Fruit fly (Drosophila melanogaster): Measurements from ENCODE around the gene CG10175.

CG10175 gene

dm6 chr3R:23556843-23557242 lies 26.1 kb upstream of the CG10175 start, which contains the start of gene CG10164:
Gene CG10164, minus strand, starts transcription at chr3R:23556943.
- no peak for TF ChIP-seq Ets97D (GFP tag; optimal IDR thresholded peaks at IDR 0.05)
- TF ChIP-seq z (GFP tag; IDR thresholded peaks at IDR 0.05) = no peak
- TF ChIP-seq Hr51 (GFP tag; optimal IDR thresholded peaks at IDR 0.05) = no peak
- TF ChIP-seq Nf-YC (tag; optimal IDR thresholded peaks at IDR 0.05) = no peak
- TF ChIP-seq CG1832 (GFP tag; optimal IDR thresholded peaks at IDR 0.05) = no peak
- no peak for TF ChIP-seq esg (GFP tag; conservative IDR thresholded peaks at IDR 0.05)
- TF ChIP-seq NC2α (GFP tag; optimal IDR thresholded peaks at IDR 0.05) = no peak
- no peak for TF ChIP-seq CG32767 (GFP tag; IDR thresholded peaks at IDR 0.05)
- no peak for TF ChIP-seq h (optimal IDR thresholded peaks at IDR 0.05)

dm6 chr3R:23538719-23539145 lies 7.9 kb upstream of the CG10175 start, which contains the start of gene Ugt303B2:
Gene Ugt303B2, minus strand, starts transcription at chr3R:23538908.
- TF ChIP-seq dysf (GFP tag; IDR thresholded peaks at IDR 0.05) (no peak), exex (tag; optimal IDR thresholded peaks at IDR 0.05) (peak; percentile 51), Myb (GFP tag; optimal IDR thresholded peaks at IDR 0.05) (no peak), stc (GFP tag; IDR thresholded peaks at IDR 0.05) (no peak), Six4 (GFP tag; optimal IDR thresholded peaks at IDR 0.05) (no peak), Pdp1 (GFP tag; optimal IDR thresholded peaks at IDR 0.05) (no peak), CG3163 (GFP tag; optimal IDR thresholded peaks at IDR 0.05) (no peak), slbo (GFP tag; IDR thresholded peaks at IDR 0.05) (no peak; the same call in 1 of the 2 replicates), CG11247 (GFP tag; IDR thresholded peaks at IDR 0.05) (no peak), CG9817 (tag; optimal IDR thresholded peaks at IDR 0.05) (peak; percentile 12), E2f2 (GFP tag; IDR thresholded peaks at IDR 0.05) (peak; percentile 78), Dip3 (GFP tag; optimal IDR thresholded peaks at IDR 0.05) (no peak), Dip2 (GFP tag; IDR thresholded peaks at IDR 0.05) (no peak), bab2 (GFP tag; optimal IDR thresholded peaks at IDR 0.05) (no peak), p53 (GFP tag; optimal IDR thresholded peaks at IDR 0.05) (no peak), CTCF (GFP tag; optimal IDR thresholded peaks at IDR 0.05) (peak; percentile 92), ci (GFP tag; IDR thresholded peaks at IDR 0.05) (0 out of 3 replicates have a peak, but pooled peaks have one; percentile 21), CG43689 (GFP tag; IDR thresholded peaks at IDR 0.05) (no peak), PHDP (tag; optimal IDR thresholded peaks at IDR 0.05) (no peak), Hr51 (GFP tag; optimal IDR thresholded peaks at IDR 0.05) (peak in 1 of 2 experiments; percentile 14), gt (GFP tag; IDR thresholded peaks at IDR 0.05) (no peak), gsb-n (tag; optimal IDR thresholded peaks at IDR 0.05) (no peak), emc (GFP tag; optimal IDR thresholded peaks at IDR 0.05) (no peak), Side (GFP tag; optimal IDR thresholded peaks at IDR 0.05) (peak; percentile 9), Ets97D (GFP tag; optimal IDR thresholded peaks at IDR 0.05) (no peak), chif (GFP tag; optimal IDR thresholded peaks at IDR 0.05) (no peak), ems (GFP tag; optimal IDR thresholded peaks at IDR 0.05) (no peak), CG2678 (tag; optimal IDR thresholded peaks at IDR 0.05) (no peak), wek (GFP tag; optimal IDR thresholded peaks at IDR 0.05) (peak; percentile 95), CG14667 (GFP tag; IDR thresholded peaks at IDR 0.05) (no peak), Mad (GFP tag; optimal IDR thresholded peaks at IDR 0.05) (no peak), sens (GFP tag) (peak; percentile 50), ewg (GFP tag; optimal IDR thresholded peaks at IDR 0.05) (peak; percentile 100), Hmr (GFP tag; optimal IDR thresholded peaks at IDR 0.05) (peak; percentile 17), CG2129 (GFP tag; IDR thresholded peaks at IDR 0.05; ENCODE audit: partially characterized antibody) (no peak), pnt (GFP tag; optimal IDR thresholded peaks at IDR 0.05) (no peak), CG10321 (GFP tag; IDR thresholded peaks at IDR 0.05) (peak; percentile 89), CG8944 (GFP tag; optimal IDR thresholded peaks at IDR 0.05) (no peak), CG7839 (tag; optimal IDR thresholded peaks at IDR 0.05) (no peak), grn (GFP tag; optimal IDR thresholded peaks at IDR 0.05) (peak; percentile 71), CG34376 (GFP tag; optimal IDR thresholded peaks at IDR 0.05) (peak; percentile 12), mirr (GFP tag; optimal IDR thresholded peaks at IDR 0.05) (peak; percentile 13), CG2116 (GFP tag; optimal IDR thresholded peaks at IDR 0.05) (peak; percentile 4), ranshi (GFP tag; IDR thresholded peaks at IDR 0.05) (no peak), Ssrp (tag; optimal IDR thresholded peaks at IDR 0.05) (no peak)
